Fruit fly (Drosophila melanogaster): ENCODE data around the gene CG34426.

- TF ChIP-seq CG5204 (GFP tag; optimal IDR thresholded peaks at IDR 0.05), result no peak
- TF ChIP-seq toe (GFP tag; optimal IDR thresholded peaks at IDR 0.05), result no peak
- no peak for TF ChIP-seq CG33017 (tag; optimal IDR thresholded peaks at IDR 0.05)
- TF ChIP-seq cnc (optimal IDR thresholded peaks at IDR 0.05), result no peak
- no peak for TF ChIP-seq Mnt (GFP tag; optimal IDR thresholded peaks at IDR 0.05)
Observed at dm6 chr3L:8823730-8824374, 21.6 kb downstream of the CG34426 start.

Data from whole organism, adult.